Fruit fly (Drosophila melanogaster) whole organism, embryonic: ENCODE results near the gene CG14715.

Experiments used
- B-H2 ChIP-seq: fragments of 200-800 bp; sonication (Bioruptor generic); optimal IDR thresholded peaks from 2 replicates; lab custom pipeline; 2018; ENCODE audit warnings: missing biosample characterization, mild to moderate bottlenecking, missing genetic modification characterization
- Bgb ChIP-seq: fragments of 200-800 bp; sonication (Bioruptor generic); IDR thresholded peaks from 2 replicates; pipeline ENCODE4 v1.3.6; 2022; ENCODE audit warnings: missing biosample characterization, missing genetic modification characterization; ENCODE audit not compliant: partially characterized antibody
- CG10654 ChIP-seq: fragments of 200-800 bp; sonication (Bioruptor generic); optimal IDR thresholded peaks from 2 replicates; lab custom pipeline; 2016; ENCODE audit warnings: missing biosample characterization, missing genetic modification characterization
- CG11723 ChIP-seq: fragments of 200-800 bp; sonication (Bioruptor generic); optimal IDR thresholded peaks from 2 replicates; lab custom pipeline; 2017; ENCODE audit warnings: missing biosample characterization, mild to moderate bottlenecking, missing genetic modification characterization
- CG1233 ChIP-seq: fragments of 200-800 bp; sonication (Bioruptor generic); optimal IDR thresholded peaks from 4 replicates; lab custom pipeline; 2018; ENCODE audit warnings: missing biosample characterization, mild to moderate bottlenecking, missing genetic modification characterization
- CG12769 ChIP-seq: fragments of 200-800 bp; sonication (Bioruptor generic); optimal IDR thresholded peaks from 2 replicates; lab custom pipeline; 2019; ENCODE audit warnings: missing biosample characterization, mild to moderate bottlenecking, missing genetic modification characterization, moderate library complexity
- CG13287 ChIP-seq: fragments of 200-800 bp; sonication (Bioruptor generic); IDR thresholded peaks from 2 replicates; pipeline ENCODE4 v1.3.6; 2022; ENCODE audit warnings: missing biosample characterization, missing genetic modification characterization; ENCODE audit not compliant: partially characterized antibody
- CG13894 ChIP-seq: fragments of 200-800 bp; sonication (Bioruptor generic); optimal IDR thresholded peaks from 3 replicates; lab custom pipeline; 2018; ENCODE audit warnings: missing biosample characterization, mild to moderate bottlenecking, missing genetic modification characterization, moderate library complexity
- CG14050 ChIP-seq: fragments of 200-800 bp; sonication (Bioruptor generic); IDR thresholded peaks from 3 replicates; pipeline ENCODE4 v1.3.6; 2022; ENCODE audit warnings: missing biosample characterization, missing genetic modification characterization
- CG15514 ChIP-seq: fragments of 200-800 bp; sonication (Bioruptor generic); optimal IDR thresholded peaks from 3 replicates; lab custom pipeline; 2017; ENCODE audit warnings: missing biosample characterization, missing genetic modification characterization, mild to moderate bottlenecking, moderate library complexity, missing genetic modification reagents
- CG17186 ChIP-seq: fragments of 200-800 bp; sonication (Bioruptor generic); optimal IDR thresholded peaks from 3 replicates; lab custom pipeline; 2017; ENCODE audit warnings: missing biosample characterization, missing genetic modification reagents, missing genetic modification characterization
- CG1792 ChIP-seq: fragments of 200-800 bp; sonication (Bioruptor generic); optimal IDR thresholded peaks from 2 replicates; lab custom pipeline; 2016; ENCODE audit warnings: missing biosample characterization, missing genetic modification characterization
- CG18599 ChIP-seq: fragments of 200-800 bp; sonication (Bioruptor generic); optimal IDR thresholded peaks from 3 replicates; lab custom pipeline; 2017; ENCODE audit warnings: missing biosample characterization, missing genetic modification characterization, mild to moderate bottlenecking, moderate library complexity, missing genetic modification reagents
- CG2875 ChIP-seq: fragments of 200-800 bp; sonication (Bioruptor generic); optimal IDR thresholded peaks from 2 replicates; lab custom pipeline; 2017; ENCODE audit warnings: missing biosample characterization, mild to moderate bottlenecking, missing genetic modification characterization, missing genetic modification reagents
- CG6683 ChIP-seq: fragments of 200-800 bp; sonication (Bioruptor generic); optimal IDR thresholded peaks from 2 replicates; lab custom pipeline; 2017; ENCODE audit warnings: missing biosample characterization, mild to moderate bottlenecking, missing genetic modification characterization, missing genetic modification reagents
- CG8290 ChIP-seq, 3 experiments: fragments of 200-800 bp; sonication (Bioruptor generic); optimal IDR thresholded peaks; 2 replicates each; lab custom pipeline; 2016 to 2019; ENCODE audit warnings: missing biosample characterization in 3 of 3, missing genetic modification characterization in 3 of 3, mild to moderate bottlenecking in 2 of 3, moderate library complexity in 1 of 3
- CG9932 ChIP-seq: fragments of 200-800 bp; sonication (Bioruptor generic); IDR thresholded peaks from 2 replicates; pipeline ENCODE4 v1.3.6; 2022; ENCODE audit warnings: missing biosample characterization, missing genetic modification characterization
- D19A ChIP-seq: fragments of 200-800 bp; optimal IDR thresholded peaks from 3 replicates; lab custom pipeline; 2019; ENCODE audit warnings: missing biosample characterization, mild to moderate bottlenecking, missing genetic modification characterization, moderate library complexity
- Deaf1 ChIP-seq: fragments of 200-800 bp; optimal IDR thresholded peaks from 3 replicates; lab custom pipeline; 2019; ENCODE audit warnings: missing biosample characterization, mild to moderate bottlenecking, missing genetic modification characterization, moderate library complexity
- Dp ChIP-seq: fragments of 200-800 bp; sonication (Bioruptor generic); optimal IDR thresholded peaks from 2 replicates; lab custom pipeline; 2018; ENCODE audit warnings: missing biosample characterization, mild to moderate bottlenecking, missing genetic modification characterization, moderate library complexity
- GATAe ChIP-seq: fragments of 200-800 bp; sonication (Bioruptor generic); conservative IDR thresholded peaks from 2 replicates; pipeline ENCODE4 v1.3.6; 2022; ENCODE audit warnings: missing biosample characterization, missing genetic modification characterization
- Jarid2 ChIP-seq: fragments of 200-800 bp; sonication (Bioruptor generic); optimal IDR thresholded peaks from 3 replicates; lab custom pipeline; 2017; ENCODE audit warnings: mild to moderate bottlenecking, missing biosample characterization, missing genetic modification reagents, missing genetic modification characterization
- Med ChIP-seq: fragments of 200-800 bp; sonication (Bioruptor generic); peaks from one replicate; lab custom pipeline; 2016; ENCODE audit warnings: missing biosample characterization, missing genetic modification characterization, mild to moderate bottlenecking, inconsistent platforms, moderate library complexity
- Myb ChIP-seq: fragments of 200-800 bp; sonication (Bioruptor generic); optimal IDR thresholded peaks from 2 replicates; lab custom pipeline; 2016; ENCODE audit warnings: missing biosample characterization, missing genetic modification characterization
- Side ChIP-seq: fragments of 200-800 bp; sonication (Bioruptor generic); optimal IDR thresholded peaks from 2 replicates; lab custom pipeline; 2016; ENCODE audit warnings: missing biosample characterization, missing genetic modification characterization
- Trl ChIP-seq, 3 experiments: fragments of >200 bp in 2 of 3; fragments of 200-800 bp in 1 of 3; sonication (Bioruptor generic) in 1 of 3; optimal IDR thresholded peaks; 2 replicates in 1 of 3; 3 replicates in 2 of 3; lab custom pipeline; 2016 to 2017; ENCODE audit warnings: missing biosample characterization in 1 of 3, missing genetic modification characterization in 1 of 3
- exex ChIP-seq: fragments of 200-800 bp; sonication (Bioruptor generic); optimal IDR thresholded peaks from 4 replicates; lab custom pipeline; 2018; ENCODE audit warnings: missing biosample characterization, mild to moderate bottlenecking, missing genetic modification characterization, moderate library complexity
- fd64A ChIP-seq: fragments of 200-800 bp; sonication (Bioruptor generic); optimal IDR thresholded peaks from 3 replicates; lab custom pipeline; 2018; ENCODE audit warnings: missing biosample characterization, mild to moderate bottlenecking, missing genetic modification characterization
- grn ChIP-seq: fragments of 200-800 bp; sonication (Bioruptor generic); optimal IDR thresholded peaks from 3 replicates; lab custom pipeline; 2017; ENCODE audit warnings: missing biosample characterization, missing genetic modification characterization
- ind ChIP-seq: fragments of 200-800 bp; sonication (Bioruptor generic); optimal IDR thresholded peaks from 3 replicates; lab custom pipeline; 2016; ENCODE audit warnings: missing biosample characterization, missing genetic modification characterization
- jigr1 ChIP-seq: fragments of 200-800 bp; sonication (Bioruptor generic); IDR thresholded peaks from 3 replicates; pipeline ENCODE4 v1.3.6; 2022; ENCODE audit warnings: missing biosample characterization, missing genetic modification characterization
- ken ChIP-seq: fragments of 200-800 bp; sonication (Bioruptor generic); IDR thresholded peaks from 3 replicates; pipeline ENCODE4 v1.3.6; 2022; ENCODE audit warnings: missing biosample characterization, missing genetic modification characterization
- lmd ChIP-seq: fragments of 200-800 bp; sonication (Bioruptor generic); IDR thresholded peaks from 2 replicates; pipeline ENCODE4 v1.3.6; 2022; ENCODE audit warnings: missing biosample characterization, missing genetic modification characterization
- odd ChIP-seq: fragments of 200-800 bp; sonication (Bioruptor generic); optimal IDR thresholded peaks from 2 replicates; lab custom pipeline; 2017; ENCODE audit warnings: missing biosample characterization, mild to moderate bottlenecking, missing genetic modification characterization
- row ChIP-seq: fragments of 200-800 bp; sonication (Bioruptor generic); IDR thresholded peaks from 3 replicates; pipeline ENCODE4 v1.3.6; 2022; ENCODE audit warnings: missing biosample characterization, missing genetic modification characterization
- sc ChIP-seq, 3 experiments: fragments of >200 bp in 2 of 3; fragments of 200-800 bp in 1 of 3; sonication (Bioruptor generic) in 1 of 3; optimal IDR thresholded peaks; 2 replicates in 2 of 3; 3 replicates in 1 of 3; lab custom pipeline; 2017; ENCODE audit warnings: mild to moderate bottlenecking in 1 of 3, missing biosample characterization in 1 of 3, missing genetic modification characterization in 1 of 3, missing genetic modification reagents in 1 of 3
- sug ChIP-seq: fragments of 200-800 bp; optimal IDR thresholded peaks from 2 replicates; lab custom pipeline; 2019; ENCODE audit warnings: missing biosample characterization, mild to moderate bottlenecking, missing genetic modification characterization, moderate library complexity
- tgo ChIP-seq: fragments of 200-800 bp; sonication (Bioruptor generic); IDR thresholded peaks from 3 replicates; pipeline ENCODE4 v1.3.6; 2022; ENCODE audit warnings: missing biosample characterization, missing genetic modification characterization
- tna ChIP-seq: fragments of 200-800 bp; sonication (Bioruptor generic); IDR thresholded peaks from 2 replicates; pipeline ENCODE4 v1.3.6; 2022; ENCODE audit warnings: missing biosample characterization, missing genetic modification characterization; ENCODE audit not compliant: partially characterized antibody
- ttk ChIP-seq: fragments of 200-800 bp; sonication (Bioruptor generic); IDR thresholded peaks from 2 replicates; pipeline ENCODE4 v2.1.2; 2022; ENCODE audit warnings: missing biosample characterization, missing genetic modification characterization

CG14715 gene

DNA sequence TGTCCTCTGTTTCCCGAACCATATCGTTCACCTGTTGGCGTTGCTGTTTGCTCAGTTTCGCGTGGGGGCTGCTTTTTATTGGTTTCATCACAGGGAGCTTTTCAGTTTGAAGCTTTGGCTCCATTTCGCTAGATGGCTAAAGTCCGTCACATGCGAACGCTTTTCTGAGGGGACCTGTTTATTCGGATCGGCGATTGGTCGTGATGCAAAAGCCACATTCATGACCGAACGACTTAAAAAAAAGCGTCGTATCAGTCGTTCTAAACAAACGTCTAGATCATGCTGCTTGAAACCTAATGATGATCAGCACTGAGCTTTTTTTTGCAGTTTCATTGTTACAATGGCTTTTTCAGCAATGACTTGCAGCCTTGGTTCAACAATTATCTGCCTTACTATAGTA lies 15.9 kb downstream of the CG14715 start, which contains the start of gene CG6908 (continued):
- TF ChIP-seq Bgb (GFP tag; lab: Robert Waterston, UW) (no peak), CG6683 (GFP tag; lab: Kevin White, UChicago) (no peak), Trl (optimal IDR thresholded peaks at IDR 0.05; lab: Kevin White, UChicago) (no peak), Trl (GFP tag; optimal IDR thresholded peaks at IDR 0.05; lab: Kevin White, UChicago) (no peak), CG1792 (no peak), ind (GFP tag; lab: Kevin White, UChicago) (no peak), CG17186 (no peak), odd (GFP tag; lab: Kevin White, UChicago) (no peak), CG9932 (GFP tag; lab: Robert Waterston, UW) (no peak), exex (tag; lab: Kevin White, UChicago) (peak; percentile 68), B-H2 (peak; percentile 71), CG1233 (GFP tag; lab: Kevin White, UChicago) (no peak), Dp (GFP tag; lab: Kevin White, UChicago) (no peak), sc (optimal IDR thresholded peaks at IDR 0.05; lab: Kevin White, UChicago) (no peak), sc (GFP tag; optimal IDR thresholded peaks at IDR 0.05; lab: Kevin White, UChicago) (no peak), CG15514 (GFP tag; lab: Kevin White, UChicago) (peak; percentile 5), lmd (no peak), CG11723 (GFP tag; lab: Kevin White, UChicago) (no peak), Myb (GFP tag; lab: Kevin White, UChicago) (no peak), Side (GFP tag; lab: Kevin White, UChicago) (no peak), CG13894 (tag; lab: Kevin White, UChicago) (no peak), CG10654 (GFP tag; lab: Kevin White, UChicago) (no peak), tgo (GFP tag; lab: Robert Waterston, UW) (no peak), ken (no peak), tna (GFP tag; lab: Robert Waterston, UW) (no peak)

DNA sequence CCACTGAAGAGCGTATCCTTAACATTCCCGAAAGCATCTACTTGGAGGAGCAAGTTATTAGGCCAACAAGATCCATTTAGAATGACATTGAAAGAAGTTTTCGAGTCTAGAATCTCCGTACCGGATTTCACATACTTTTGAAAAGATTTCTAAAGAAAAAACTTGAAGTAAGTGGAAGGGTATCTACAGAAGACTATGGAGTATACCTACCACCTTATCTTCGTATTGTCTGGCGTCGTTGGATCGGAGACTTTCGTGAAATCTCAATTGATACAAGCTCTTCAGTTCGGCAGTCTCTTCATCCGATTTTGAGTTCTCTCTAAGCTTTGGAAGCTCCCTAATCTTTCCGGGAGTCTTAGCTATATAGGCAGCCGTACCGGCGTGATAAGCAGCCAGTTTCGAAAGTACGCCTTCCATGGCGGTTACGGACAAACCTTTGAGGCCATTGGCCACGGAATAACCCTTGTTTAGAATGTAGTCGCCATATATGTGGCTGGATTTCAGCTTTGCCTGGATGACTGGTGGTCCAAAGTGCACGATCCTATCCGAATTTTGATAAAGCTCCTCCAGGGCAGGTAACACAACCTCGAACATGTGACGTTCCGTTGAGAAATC lies 16.9 kb downstream of the CG14715 start:
- TF ChIP-seq Jarid2 (peak; percentile 24), CG13287 (GFP tag; lab: Robert Waterston, UW) (0 out of 2 replicates have a peak, but pooled peaks have one; percentile 13), Deaf1 (peak; percentile 82), CG8290 (GFP tag; optimal IDR thresholded peaks at IDR 0.05; lab: Kevin White, UChicago) (no peak), CG8290 (tag; optimal IDR thresholded peaks at IDR 0.05; lab: Kevin White, UChicago) (no peak), D19A (tag; lab: Kevin White, UChicago) (peak; percentile 82), fd64A (no peak), Trl (optimal IDR thresholded peaks at IDR 0.05; lab: Kevin White, UChicago) (peak in 1 of 2 experiments; percentile 36), Trl (GFP tag; optimal IDR thresholded peaks at IDR 0.05; lab: Kevin White, UChicago) (no peak), CG9932 (GFP tag; lab: Robert Waterston, UW) (peak; percentile 15; the same call in 1 of the 2 replicates), sug (tag; lab: Kevin White, UChicago) (peak; percentile 37), CG12769 (tag; lab: Kevin White, UChicago) (peak; percentile 60), GATAe (peak; percentile 61; the same call in 1 of the 2 replicates), row (GFP tag; lab: Robert Waterston, UW) (peak; percentile 49; the same call in 2 of the 3 replicates), ttk (GFP tag; lab: Robert Waterston, UW) (no peak), grn (no peak), CG18599 (GFP tag; lab: Kevin White, UChicago) (no peak), CG2875 (no peak), Med (peak; percentile 75), jigr1 (GFP tag; lab: Robert Waterston, UW) (no peak), CG14050 (GFP tag; lab: Robert Waterston, UW) (no peak)
